Worm (Caenorhabditis elegans) whole organism, young adult: ENCODE measurements around the gene imb-2.
A peak's percentile ranks its signal among the peaks of the same experiment; 100 is the strongest.

ENCODE experiments used
- C17E4.6 ChIP-seq: fragments of 200-800 bp; sonication (Bioruptor generic); IDR thresholded peaks from 2 replicates; pipeline ENCODE4 v1.3.6; 2022; ENCODE audit warnings: missing genetic modification reagents, missing genetic modification characterization, missing compliant biosample characterization
- D2030.7 ChIP-seq: fragments of 200-800 bp; sonication (Bioruptor generic); IDR thresholded peaks from 2 replicates; pipeline ENCODE4 v1.3.6; 2022; ENCODE audit warnings: missing genetic modification reagents, missing genetic modification characterization, missing compliant biosample characterization
- F33H1.4 ChIP-seq: fragments of 200-800 bp; sonication (Bioruptor generic); IDR thresholded peaks from 2 replicates; pipeline ENCODE4 v1.3.6; 2022; ENCODE audit warnings: missing genetic modification reagents, missing genetic modification characterization, missing compliant biosample characterization
- F39B2.1 ChIP-seq: fragments of 200-800 bp; sonication (Bioruptor generic); IDR thresholded peaks from 2 replicates; pipeline ENCODE4 v1.3.6; 2022; ENCODE audit warnings: missing genetic modification reagents, missing genetic modification characterization, missing compliant biosample characterization
- F55B11.4 ChIP-seq: sonication (generic microtip); optimal IDR thresholded peaks from 2 replicates; lab custom pipeline; 2016; ENCODE audit warnings: missing compliant biosample characterization, missing genetic modification characterization, borderline replicate concordance; ENCODE audit not compliant: insufficient read depth
- Y67H2A.10 ChIP-seq: fragments of 200-800 bp; sonication (Bioruptor generic); conservative IDR thresholded peaks from 2 replicates; pipeline ENCODE4 v1.3.6; 2022; ENCODE audit warnings: missing genetic modification reagents, missing genetic modification characterization, missing compliant biosample characterization
- atf-7 ChIP-seq: sonication (generic microtip); optimal IDR thresholded peaks from 2 replicates; lab custom pipeline; 2017; ENCODE audit warnings: mild to moderate bottlenecking, missing genetic modification characterization, missing compliant biosample characterization
- attf-5 ChIP-seq: fragments of 200-800 bp; sonication (Bioruptor generic); optimal IDR thresholded peaks from 2 replicates; lab custom pipeline; 2018; ENCODE audit warnings: mild to moderate bottlenecking, missing genetic modification characterization, missing compliant biosample characterization
- attf-6 ChIP-seq: fragments of 200-800 bp; sonication (Bioruptor generic); IDR thresholded peaks from 2 replicates; pipeline ENCODE4 v1.3.6; 2022; ENCODE audit warnings: missing genetic modification reagents, missing genetic modification characterization, missing compliant biosample characterization
- ceh-100 ChIP-seq: fragments of 200-800 bp; sonication (Bioruptor generic); IDR thresholded peaks from 2 replicates; pipeline ENCODE4 v1.3.6; 2022; ENCODE audit warnings: missing genetic modification reagents, missing genetic modification characterization, missing compliant biosample characterization
- ceh-91 ChIP-seq: fragments of 200-800 bp; sonication (Bioruptor generic); IDR thresholded peaks from 2 replicates; pipeline ENCODE4 v1.3.6; 2022; ENCODE audit warnings: missing genetic modification reagents, missing genetic modification characterization, missing compliant biosample characterization
- die-1 ChIP-seq: sonication (generic microtip); optimal IDR thresholded peaks from 2 replicates; lab custom pipeline; 2016; ENCODE audit warnings: missing genotype, mild to moderate bottlenecking, missing genetic modification characterization, missing compliant biosample characterization
- dpff-1 ChIP-seq: sonication (generic microtip); optimal IDR thresholded peaks from 2 replicates; lab custom pipeline; 2017; ENCODE audit warnings: mild to moderate bottlenecking, missing genetic modification characterization, missing compliant biosample characterization
- efl-1 ChIP-seq: fragments of 150-350 bp; optimal IDR thresholded peaks from 2 replicates; lab custom pipeline; 2014; ENCODE audit warnings: missing biosample characterization, missing genetic modification reagents, missing genetic modification characterization
- ekl-4 ChIP-seq: fragments of 200-800 bp; sonication (Bioruptor generic); IDR thresholded peaks from 2 replicates; pipeline ENCODE4 v1.3.6; 2022; ENCODE audit warnings: missing genetic modification reagents, missing genetic modification characterization, missing compliant biosample characterization
- him-1 ChIP-seq: sonication (generic microtip); optimal IDR thresholded peaks from 2 replicates; lab custom pipeline; 2016; ENCODE audit warnings: missing genotype, missing genetic modification reagents, missing genetic modification characterization, missing compliant biosample characterization
- hrde-1 ChIP-seq: sonication (generic microtip); optimal IDR thresholded peaks from 2 replicates; lab custom pipeline; 2016; ENCODE audit warnings: missing genetic modification characterization, mild to moderate bottlenecking, missing compliant biosample characterization, moderate library complexity, missing genotype, missing genetic modification reagents, borderline replicate concordance
- lag-1 ChIP-seq: fragments of 200-800 bp; sonication (Bioruptor generic); IDR thresholded peaks from 2 replicates; pipeline ENCODE4 v1.3.6; 2022; ENCODE audit warnings: missing genetic modification reagents, missing genetic modification characterization, missing compliant biosample characterization
- lin-35 ChIP-seq, 3 experiments: fragments of 150-350 bp in 2 of 3; sonication (generic microtip) in 1 of 3; optimal IDR thresholded peaks; 2 replicates each; lab custom pipeline; 2014 to 2018; ENCODE audit warnings: missing biosample characterization in 3 of 3, missing genetic modification characterization in 3 of 3, missing genetic modification reagents in 3 of 3
- lin-40 ChIP-seq: sonication (generic microtip); optimal IDR thresholded peaks from 2 replicates; lab custom pipeline; 2016; ENCODE audit warnings: missing genetic modification characterization, mild to moderate bottlenecking, missing compliant biosample characterization, missing genotype, missing genetic modification reagents
- lin-54 ChIP-seq: fragments of 200-800 bp; sonication (Bioruptor generic); optimal IDR thresholded peaks from 2 replicates; lab custom pipeline; 2018; ENCODE audit warnings: mild to moderate bottlenecking, missing genetic modification characterization, missing compliant biosample characterization
- lsl-1 ChIP-seq: fragments of 200-800 bp; sonication (Bioruptor generic); optimal IDR thresholded peaks from 2 replicates; lab custom pipeline; 2018; ENCODE audit warnings: mild to moderate bottlenecking, missing genetic modification characterization, moderate library complexity, missing compliant biosample characterization
- lsy-27 ChIP-seq: sonication (generic microtip); optimal IDR thresholded peaks from 2 replicates; lab custom pipeline; 2017; ENCODE audit warnings: missing genetic modification characterization, mild to moderate bottlenecking, missing compliant biosample characterization, antibody characterized with exemption, missing genotype, borderline replicate concordance; ENCODE audit not compliant: insufficient read depth
- madf-6 ChIP-seq: fragments of 200-800 bp; sonication (Bioruptor generic); IDR thresholded peaks from 2 replicates; pipeline ENCODE4 v1.3.6; 2022; ENCODE audit warnings: missing genetic modification reagents, missing genetic modification characterization, missing compliant biosample characterization
- madf-8 ChIP-seq: fragments of 200-800 bp; sonication (Bioruptor generic); conservative IDR thresholded peaks from 2 replicates; pipeline ENCODE4 v1.3.6; 2022; ENCODE audit warnings: missing genetic modification reagents, missing genetic modification characterization, missing compliant biosample characterization
- nhr-80 ChIP-seq: sonication (generic microtip); optimal IDR thresholded peaks from 2 replicates; lab custom pipeline; 2016; ENCODE audit warnings: missing genetic modification characterization, missing compliant biosample characterization
- tbp1 ChIP-seq: fragments of 200-800 bp; sonication (Bioruptor generic); optimal IDR thresholded peaks from 2 replicates; lab custom pipeline; 2018; ENCODE audit warnings: mild to moderate bottlenecking, missing genetic modification characterization, missing compliant biosample characterization
- unc-130 ChIP-seq: sonication (generic microtip); optimal IDR thresholded peaks from 2 replicates; lab custom pipeline; 2016; ENCODE audit warnings: missing genetic modification reagents, missing genetic modification characterization, missing compliant biosample characterization
- xnd-1 ChIP-seq: sonication (generic microtip); optimal IDR thresholded peaks from 2 replicates; lab custom pipeline; 2016; ENCODE audit warnings: missing genotype, missing genetic modification reagents, missing genetic modification characterization, missing compliant biosample characterization
- ztf-6 ChIP-seq: fragments of 200-800 bp; sonication (Bioruptor generic); IDR thresholded peaks from 2 replicates; pipeline ENCODE4 v1.3.6; 2022; ENCODE audit warnings: missing genetic modification reagents, missing genetic modification characterization, missing compliant biosample characterization

imb-2 gene

ce11 chrII:14410768-14411167, 45.3 kb downstream of the imb-2 start, which contains the start of gene dsb-2 (continued):
- TF ChIP-seq madf-6 (GFP tag; lab: Robert Waterston, UW) (peak; percentile 97), attf-6 (GFP tag; lab: Robert Waterston, UW) (peak; percentile 27; the same call in 1 of the 2 replicates), madf-8 (GFP tag; lab: Robert Waterston, UW) (peak; percentile 89), efl-1 (GFP tag; lab: Kevin White, UChicago) (peak; percentile 58), lin-54 (GFP tag; lab: Kevin White, UChicago) (peak; percentile 84), xnd-1 (tag; lab: Kevin White, UChicago) (peak; percentile 96), dpff-1 (tag; lab: Kevin White, UChicago) (no peak), D2030.7 (peak; percentile 79; the same call in 1 of the 2 replicates), him-1 (peak; percentile 71), tbp1 (GFP tag; lab: Kevin White, UChicago) (peak; percentile 42), attf-5 (no peak), ceh-91 (GFP tag; lab: Robert Waterston, UW) (peak; percentile 72; the same call in 1 of the 2 replicates), F55B11.4 (tag; lab: Kevin White, UChicago) (no peak)

ce11 chrII:14413035-14413525, 47.6 kb downstream of the imb-2 start, which contains the start of gene exl-1:
exl-1 (minus strand) TSS chrII:14413475.
- TF ChIP-seq efl-1 (GFP tag; lab: Kevin White, UChicago) (peak; percentile 7), ztf-6 (GFP tag; lab: Robert Waterston, UW) (no peak), F39B2.1 (GFP tag; lab: Robert Waterston, UW) (no peak)
- TF ChIP-seq, all 124 proteins: peak for 1

- TF ChIP-seq madf-6 (GFP tag; lab: Robert Waterston, UW) = peak; percentile 52
- TF ChIP-seq xnd-1 (tag; lab: Kevin White, UChicago) = peak; percentile 22
- no peak for TF ChIP-seq unc-130 (GFP tag; lab: Kevin White, UChicago)
- no peak for TF ChIP-seq lag-1 (GFP tag; lab: Robert Waterston, UW)
- TF ChIP-seq F33H1.4 (GFP tag; lab: Robert Waterston, UW) = peak; percentile 57
- TF ChIP-seq lsl-1 (GFP tag; lab: Kevin White, UChicago) = peak; percentile 70
Measured at ce11 chrII:14413709-14414108, 48.2 kb downstream of the imb-2 start.

DNA sequence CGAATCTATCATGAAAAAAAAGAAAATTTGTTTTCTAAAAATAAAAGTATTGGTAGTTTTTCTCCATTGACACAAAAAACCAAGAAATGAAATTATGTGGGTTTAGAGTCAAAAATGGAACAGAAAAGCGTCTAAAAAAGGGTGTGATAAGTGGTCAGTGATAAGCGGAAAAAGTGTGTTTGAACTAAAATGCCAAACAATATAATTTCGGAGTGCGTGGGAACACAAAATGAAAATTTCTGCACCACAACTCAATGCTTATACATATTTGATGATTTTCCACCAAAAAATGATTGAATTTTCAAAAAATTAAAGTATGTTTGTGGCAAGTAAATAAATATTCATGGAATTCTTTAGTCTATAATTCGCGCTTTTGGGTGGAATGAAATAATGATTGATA, 49.9 kb downstream of the imb-2 start:
- TF ChIP-seq lsy-27 (tag; lab: Kevin White, UChicago) = no peak
- TF ChIP-seq ekl-4 (GFP tag; lab: Robert Waterston, UW) = no peak
- TF ChIP-seq hrde-1 (tag; lab: Kevin White, UChicago) = no peak
- no peak for TF ChIP-seq Y67H2A.10 (GFP tag; lab: Robert Waterston, UW)
- TF ChIP-seq lin-35 (GFP tag; optimal IDR thresholded peaks at IDR 0.05; lab: Kevin White, UChicago) = no peak
- TF ChIP-seq atf-7 (tag; lab: Kevin White, UChicago) = no peak
- peak; percentile 69 for TF ChIP-seq nhr-80 (tag; lab: Kevin White, UChicago)
- no peak for TF ChIP-seq ztf-6 (GFP tag; lab: Robert Waterston, UW)
- TF ChIP-seq, all 124 proteins: peak for 1

DNA sequence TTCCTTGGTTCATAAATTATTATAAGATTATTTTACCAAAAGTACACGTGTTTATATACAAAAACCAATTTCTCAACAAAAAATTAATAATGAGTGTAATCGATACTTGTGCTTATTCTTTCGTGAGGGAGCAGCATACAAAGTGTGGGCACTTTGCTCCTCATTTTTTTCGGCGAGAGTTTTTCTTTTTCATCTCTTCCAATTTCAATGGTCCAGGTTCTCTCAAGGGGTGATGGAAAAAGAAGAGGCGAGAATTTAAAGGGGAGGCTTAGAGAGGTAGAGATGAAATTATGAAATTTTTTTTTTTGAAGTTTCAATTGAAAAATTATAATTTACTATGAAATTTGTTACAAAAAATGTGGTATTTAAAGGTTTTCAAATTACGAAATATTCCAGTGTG, 51.5 kb downstream of the imb-2 start:
- no peak for TF ChIP-seq ztf-6 (GFP tag; lab: Robert Waterston, UW)
- no peak for TF ChIP-seq ceh-100 (GFP tag; lab: Robert Waterston, UW)
- TF ChIP-seq C17E4.6 (GFP tag; lab: Robert Waterston, UW) = no peak
- TF ChIP-seq Y67H2A.10 (GFP tag; lab: Robert Waterston, UW) = no peak
- TF ChIP-seq him-1 = no peak
- TF ChIP-seq die-1 (tag; lab: Kevin White, UChicago) = no peak
- TF ChIP-seq lin-40 = no peak
- TF ChIP-seq lag-1 (GFP tag; lab: Robert Waterston, UW) = no peak
